ENCODE assay signal across 1 fruit fly cellular context in the genomic region with DNA sequence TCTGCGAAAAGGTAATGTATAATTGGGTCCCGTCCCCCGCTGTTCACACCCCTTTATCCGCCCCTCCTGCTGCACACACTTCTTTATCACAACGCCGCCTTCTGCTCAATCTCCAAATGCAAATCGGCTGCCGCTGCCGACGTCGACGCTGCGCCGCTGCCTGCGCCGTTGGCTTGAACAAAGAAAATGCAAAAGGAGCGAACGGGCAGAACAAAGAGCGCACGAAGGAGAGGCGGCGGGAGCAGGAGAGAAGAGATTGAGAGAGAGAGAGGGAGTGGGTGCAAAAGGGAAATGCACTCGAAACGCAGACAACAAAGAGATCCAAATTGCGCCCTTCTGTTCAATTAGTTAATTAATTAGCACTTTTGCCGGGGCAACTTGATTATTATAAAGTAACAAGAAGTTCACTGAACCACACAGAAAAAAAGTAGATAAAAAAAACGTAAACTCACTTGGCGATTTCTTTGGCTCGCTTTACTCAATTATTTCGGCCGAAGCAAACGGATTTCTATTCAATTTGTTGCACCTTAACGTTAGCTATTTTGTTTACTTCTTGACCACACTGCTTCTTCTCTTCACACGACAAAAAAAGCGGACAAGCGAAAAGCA.
TF ChIP-seq lines count a peak whose summit lies in the region.

No protein-coding gene starts in this region.

TF ChIP-seq in whole organism, prepupa, 60 proteins besides CTCF, POLR2A, EP300 and RAD21 (continued from another document):
- no peak for TF ChIP-seq CG31627 (GFP tag; optimal IDR thresholded peaks at IDR 0.05; lab: Kevin White, UChicago)
- TF ChIP-seq CG8632 (GFP tag; optimal IDR thresholded peaks at IDR 0.05; lab: Kevin White, UChicago): no peak
- TF ChIP-seq CG11294 (GFP tag; IDR thresholded peaks at IDR 0.05; lab: Robert Waterston, UW): no peak
- no peak for TF ChIP-seq CG6792 (GFP tag; optimal IDR thresholded peaks at IDR 0.05; lab: Kevin White, UChicago)
- TF ChIP-seq svp (GFP tag; lab: Kevin White, UChicago): peak; percentile 66
- TF ChIP-seq achi (GFP tag; optimal IDR thresholded peaks at IDR 0.05; lab: Kevin White, UChicago): no peak
